Worm (Caenorhabditis elegans) whole organism, L3 larva: ENCODE data around the gene gei-3.

ENCODE experiments used
- R02D3.7 ChIP-seq: fragments of 150-350 bp; optimal IDR thresholded peaks from 2 replicates; lab custom pipeline; 2014; ENCODE audit warnings: missing biosample characterization, missing genetic modification characterization
- ZK546.5 ChIP-seq: sonication (generic microtip); optimal IDR thresholded peaks from 2 replicates; lab custom pipeline; 2017; ENCODE audit warnings: missing biosample characterization, missing genetic modification characterization
- aly-2 ChIP-seq: fragments of 150-350 bp; optimal IDR thresholded peaks from 2 replicates; lab custom pipeline; 2014; ENCODE audit warnings: missing biosample characterization, missing genetic modification characterization
- ama-1 ChIP-seq: fragments of 150-350 bp; optimal IDR thresholded peaks from 2 replicates; lab custom pipeline; 2018
- ceh-28 ChIP-seq: fragments of 150-350 bp; optimal IDR thresholded peaks from 2 replicates; lab custom pipeline; 2014; ENCODE audit warnings: missing biosample characterization, missing genetic modification reagents, missing genetic modification characterization
- ceh-82 ChIP-seq: fragments of 150-350 bp; optimal IDR thresholded peaks from 2 replicates; lab custom pipeline; 2014; ENCODE audit warnings: missing biosample characterization, missing genetic modification characterization
- ceh-9 ChIP-seq: sonication (generic microtip); optimal IDR thresholded peaks from 2 replicates; lab custom pipeline; 2018; ENCODE audit warnings: missing biosample characterization, missing genetic modification characterization
- daf-12 ChIP-seq: fragments of 150-350 bp; optimal IDR thresholded peaks from 2 replicates; lab custom pipeline; 2014; ENCODE audit warnings: missing biosample characterization, missing genetic modification reagents, missing genetic modification characterization
- elt-1 ChIP-seq: fragments of 150-350 bp; optimal IDR thresholded peaks from 2 replicates; lab custom pipeline; 2014; ENCODE audit warnings: missing biosample characterization, missing genetic modification characterization
- elt-2 ChIP-seq: sonication (generic microtip); optimal IDR thresholded peaks from 2 replicates; lab custom pipeline; 2016; ENCODE audit warnings: missing genetic modification reagents, mild to moderate bottlenecking, missing genetic modification characterization, missing compliant biosample characterization
- elt-3 ChIP-seq, 3 experiments: fragments of 150-350 bp in 1 of 3; sonication (generic microtip) in 2 of 3; optimal IDR thresholded peaks; 2 replicates in 2 of 3; 4 replicates in 1 of 3; lab custom pipeline; 2014 to 2017; ENCODE audit warnings: missing biosample characterization in 3 of 3, missing genetic modification characterization in 3 of 3
- fkh-10 ChIP-seq: sonication (generic microtip); optimal IDR thresholded peaks from 2 replicates; lab custom pipeline; 2017; ENCODE audit warnings: missing biosample characterization, missing genetic modification reagents, missing genetic modification characterization
- fos-1 ChIP-seq: fragments of 150-350 bp; optimal IDR thresholded peaks from 2 replicates; lab custom pipeline; 2014; ENCODE audit warnings: missing biosample characterization, missing genetic modification characterization
- jun-1 ChIP-seq: fragments of 150-350 bp; optimal IDR thresholded peaks from 2 replicates; lab custom pipeline; 2014; ENCODE audit warnings: missing biosample characterization, missing genetic modification reagents, missing genetic modification characterization
- lin-15B ChIP-seq: fragments of 150-350 bp; optimal IDR thresholded peaks from 2 replicates; lab custom pipeline; 2014; ENCODE audit warnings: missing biosample characterization, missing genetic modification characterization
- lin-39 ChIP-seq: fragments of 150-350 bp; optimal IDR thresholded peaks from 2 replicates; lab custom pipeline; 2018; ENCODE audit warnings: missing biosample characterization, missing genetic modification reagents, missing genetic modification characterization
- lsy-12 ChIP-seq: sonication (generic microtip); optimal IDR thresholded peaks from 2 replicates; lab custom pipeline; 2016; ENCODE audit warnings: mild to moderate bottlenecking, missing genetic modification characterization, missing compliant biosample characterization
- mdl-1 ChIP-seq: fragments of 150-350 bp; optimal IDR thresholded peaks from 2 replicates; lab custom pipeline; 2014; ENCODE audit warnings: missing biosample characterization, missing genetic modification characterization
- mml-1 ChIP-seq: fragments of 150-350 bp; sonication (generic microtip); optimal IDR thresholded peaks from 3 replicates; lab custom pipeline; 2014; ENCODE audit warnings: missing biosample characterization, missing genetic modification characterization
- nhr-23 ChIP-seq: fragments of 150-350 bp; optimal IDR thresholded peaks from 2 replicates; lab custom pipeline; 2014; ENCODE audit warnings: missing biosample characterization, missing genetic modification reagents, missing genetic modification characterization
- nhr-25 ChIP-seq: sonication (generic microtip); optimal IDR thresholded peaks from 2 replicates; lab custom pipeline; 2017; ENCODE audit warnings: missing biosample characterization, missing genetic modification characterization
- nhr-28 ChIP-seq: fragments of 150-350 bp; optimal IDR thresholded peaks from 2 replicates; lab custom pipeline; 2014; ENCODE audit warnings: missing biosample characterization, missing genetic modification characterization
- nhr-43 ChIP-seq: sonication (generic microtip); optimal IDR thresholded peaks from 2 replicates; lab custom pipeline; 2016; ENCODE audit warnings: mild to moderate bottlenecking, missing genetic modification characterization, missing compliant biosample characterization; ENCODE audit not compliant: poor library complexity, severe bottlenecking
- nhr-76 ChIP-seq: fragments of 150-350 bp; sonication (generic microtip); optimal IDR thresholded peaks from 5 replicates; lab custom pipeline; 2014; ENCODE audit warnings: missing biosample characterization, missing genetic modification characterization
- pha-4 ChIP-seq: fragments of 150-350 bp; optimal IDR thresholded peaks from 2 replicates; lab custom pipeline; 2014; ENCODE audit warnings: missing biosample characterization, missing genetic modification reagents, missing genetic modification characterization
- pqm-1 ChIP-seq: fragments of 150-350 bp; optimal IDR thresholded peaks from 2 replicates; lab custom pipeline; 2017; ENCODE audit warnings: missing biosample characterization, missing genetic modification characterization, inconsistent platforms
- sea-2 ChIP-seq: fragments of 150-350 bp; sonication (generic microtip); optimal IDR thresholded peaks from 4 replicates; lab custom pipeline; 2014; ENCODE audit warnings: missing biosample characterization, missing genetic modification reagents, missing genetic modification characterization
- tbx-2 ChIP-seq: sonication (generic microtip); optimal IDR thresholded peaks from 2 replicates; lab custom pipeline; 2016; ENCODE audit warnings: mild to moderate bottlenecking, missing genetic modification characterization, missing compliant biosample characterization
- unc-62 ChIP-seq: fragments of 150-350 bp; sonication (generic microtip); optimal IDR thresholded peaks from 4 replicates; lab custom pipeline; 2014; ENCODE audit warnings: missing biosample characterization, missing genetic modification reagents, missing genetic modification characterization
- ztf-11 ChIP-seq: fragments of 150-350 bp; optimal IDR thresholded peaks from 2 replicates; lab custom pipeline; 2014; ENCODE audit warnings: missing biosample characterization, missing genetic modification characterization
- ztf-4 ChIP-seq: fragments of 150-350 bp; optimal IDR thresholded peaks from 2 replicates; lab custom pipeline; 2014; ENCODE audit warnings: missing biosample characterization, missing genetic modification characterization

The gei-3 gene

ce11 chrX:12759642-12760041, 53.8 kb downstream of the gei-3 start:
- TF ChIP-seq pha-4 (peak; percentile 16), lsy-12 (no peak), jun-1 (tag; lab: Kevin White, UChicago) (peak; percentile 50), lin-39 (tag; lab: Kevin White, UChicago) (no peak), elt-3 (tag; optimal IDR thresholded peaks at IDR 0.05; lab: Kevin White, UChicago) (peak in 2 of 3 experiments; percentile 45 to 65), aly-2 (tag; lab: Kevin White, UChicago) (no peak), nhr-28 (tag; lab: Kevin White, UChicago) (no peak), elt-2 (tag; lab: Kevin White, UChicago) (peak; percentile 87), lin-15B (tag; lab: Kevin White, UChicago) (no peak), mdl-1 (tag; lab: Kevin White, UChicago) (peak; percentile 68), tbx-2 (no peak), nhr-25 (peak; percentile 87), unc-62 (no peak), nhr-23 (tag; lab: Kevin White, UChicago) (peak; percentile 81), pqm-1 (tag; lab: Kevin White, UChicago) (peak; percentile 94), nhr-43 (tag; lab: Kevin White, UChicago) (peak; percentile 92)
- TF ChIP-seq, all 47 proteins: peak for 9

ce11 chrX:12759010-12759409, 54.4 kb downstream of the gei-3 start:
- TF ChIP-seq elt-2 (tag; lab: Kevin White, UChicago) (peak; percentile 52), pha-4 (peak; percentile 14), ztf-4 (tag; lab: Kevin White, UChicago) (no peak), elt-1 (no peak), pqm-1 (tag; lab: Kevin White, UChicago) (peak; percentile 43), lin-15B (tag; lab: Kevin White, UChicago) (no peak)

- TF ChIP-seq R02D3.7 (no peak), mml-1 (tag; lab: Kevin White, UChicago) (no peak), ZK546.5 (tag; lab: Kevin White, UChicago) (no peak), lsy-12 (no peak), fkh-10 (GFP tag; lab: Kevin White, UChicago) (no peak), daf-12 (tag; lab: Kevin White, UChicago) (no peak), aly-2 (tag; lab: Kevin White, UChicago) (no peak)
Measured at ce11 chrX:12755021-12755420, 58.4 kb downstream of the gei-3 start.

- TF ChIP-seq elt-3 (tag; optimal IDR thresholded peaks at IDR 0.05; lab: Kevin White, UChicago) (no peak), pqm-1 (tag; lab: Kevin White, UChicago) (no peak), tbx-2 (no peak), fos-1 (no peak), ceh-82 (tag; lab: Kevin White, UChicago) (no peak), sea-2 (GFP tag; lab: Kevin White, UChicago) (no peak), R02D3.7 (no peak), unc-62 (no peak), mdl-1 (tag; lab: Kevin White, UChicago) (no peak), nhr-76 (tag; lab: Kevin White, UChicago) (no peak), nhr-43 (tag; lab: Kevin White, UChicago) (no peak), pha-4 (no peak), fkh-10 (GFP tag; lab: Kevin White, UChicago) (no peak), ztf-11 (tag; lab: Kevin White, UChicago) (no peak), ama-1 (no peak), ceh-28 (no peak), mml-1 (tag; lab: Kevin White, UChicago) (no peak)
Measured at ce11 chrX:12754043-12754442, 59.4 kb downstream of the gei-3 start.

- TF ChIP-seq elt-2 (tag; lab: Kevin White, UChicago) (no peak), pha-4 (peak; percentile 92)
Measured at ce11 chrX:12750805-12751204, 62.6 kb downstream of the gei-3 start.

ce11 chrX:12749530-12750240, 63.8 kb downstream of the gei-3 start, which contains the start of gene pgp-14:
pgp-14 (minus strand) TSS chrX:12749580.
- TF ChIP-seq ceh-9 (tag; lab: Kevin White, UChicago) (no peak), pha-4 (peak; percentile 62)
